Fruit fly (Drosophila melanogaster) whole organism, embryonic: Measurements from ENCODE around the gene CG15170.
A peak's percentile ranks its signal among the peaks of the same experiment; 100 is the strongest.

Source experiments
- Abd-B ChIP-seq: fragments of 200-800 bp; sonication (Bioruptor generic); optimal IDR thresholded peaks from 2 replicates; lab custom pipeline; 2018; ENCODE audit warnings: missing biosample characterization, mild to moderate bottlenecking, missing genetic modification characterization, moderate library complexity
- Asciz ChIP-seq: fragments of 200-800 bp; sonication (Bioruptor generic); optimal IDR thresholded peaks from 2 replicates; lab custom pipeline; 2017; ENCODE audit warnings: missing biosample characterization, mild to moderate bottlenecking, missing genetic modification characterization, missing genetic modification reagents
- BEAF-32 ChIP-seq: fragments of 200-800 bp; sonication (Bioruptor generic); optimal IDR thresholded peaks from 3 replicates; lab custom pipeline; 2017; ENCODE audit warnings: missing biosample characterization, missing genetic modification characterization, mild to moderate bottlenecking, moderate library complexity, missing genetic modification reagents
- CG11085 ChIP-seq: fragments of 200-800 bp; sonication (Bioruptor generic); IDR thresholded peaks from 2 replicates; pipeline ENCODE4 v1.3.6; 2022; ENCODE audit warnings: missing biosample characterization, missing genetic modification characterization
- CG12219 ChIP-seq: fragments of 200-800 bp; sonication (Bioruptor generic); optimal IDR thresholded peaks from 3 replicates; lab custom pipeline; 2018; ENCODE audit warnings: missing biosample characterization, mild to moderate bottlenecking, missing genetic modification characterization
- CG12942 ChIP-seq: fragments of 200-800 bp; sonication (Bioruptor generic); optimal IDR thresholded peaks from 3 replicates; lab custom pipeline; 2016; ENCODE audit warnings: missing biosample characterization, missing genetic modification characterization
- CG13424 ChIP-seq: fragments of 200-800 bp; sonication (Bioruptor generic); optimal IDR thresholded peaks from 2 replicates; lab custom pipeline; 2019; ENCODE audit warnings: missing biosample characterization, mild to moderate bottlenecking, missing genetic modification characterization, moderate library complexity
- CG13624 ChIP-seq: fragments of 200-800 bp; sonication (Bioruptor generic); optimal IDR thresholded peaks from 2 replicates; lab custom pipeline; 2016; ENCODE audit warnings: missing biosample characterization, missing genetic modification characterization
- CG1647 ChIP-seq: fragments of 200-800 bp; sonication (Bioruptor generic); optimal IDR thresholded peaks from 3 replicates; lab custom pipeline; 2016; ENCODE audit warnings: missing biosample characterization, missing genetic modification characterization
- CG18619 ChIP-seq: fragments of 200-800 bp; sonication (Bioruptor generic); optimal IDR thresholded peaks from 3 replicates; lab custom pipeline; 2017; ENCODE audit warnings: missing biosample characterization, mild to moderate bottlenecking, missing genetic modification characterization
- CG30020 ChIP-seq: fragments of 200-800 bp; optimal IDR thresholded peaks from 2 replicates; lab custom pipeline; 2019; ENCODE audit warnings: missing biosample characterization, mild to moderate bottlenecking, missing genetic modification characterization, moderate library complexity
- CG31224 ChIP-seq: fragments of 200-800 bp; sonication (Bioruptor generic); IDR thresholded peaks from 2 replicates; pipeline ENCODE4 v1.3.6; 2022; ENCODE audit warnings: missing biosample characterization, missing genetic modification characterization
- CG3163 ChIP-seq: fragments of 200-800 bp; sonication (Bioruptor generic); optimal IDR thresholded peaks from 3 replicates; lab custom pipeline; 2016; ENCODE audit warnings: missing biosample characterization, missing genetic modification characterization
- CG3995 ChIP-seq: fragments of 200-800 bp; sonication (Bioruptor generic); optimal IDR thresholded peaks from 3 replicates; lab custom pipeline; 2016; ENCODE audit warnings: missing biosample characterization, missing genetic modification characterization
- CG4707 ChIP-seq: fragments of 200-800 bp; sonication (Bioruptor generic); optimal IDR thresholded peaks from 2 replicates; lab custom pipeline; 2018; ENCODE audit warnings: missing biosample characterization, mild to moderate bottlenecking, missing genetic modification characterization, moderate library complexity
- CG4820 ChIP-seq: fragments of 200-800 bp; sonication (Bioruptor generic); optimal IDR thresholded peaks from 3 replicates; lab custom pipeline; 2016; ENCODE audit warnings: missing biosample characterization, missing genetic modification characterization
- CG6854 ChIP-seq: fragments of 200-800 bp; sonication (Bioruptor generic); optimal IDR thresholded peaks from 3 replicates; lab custom pipeline; 2017; ENCODE audit warnings: missing biosample characterization, mild to moderate bottlenecking, missing genetic modification characterization
- CG7556 ChIP-seq: fragments of 200-800 bp; sonication (Bioruptor generic); optimal IDR thresholded peaks from 2 replicates; lab custom pipeline; 2017; ENCODE audit warnings: missing biosample characterization, mild to moderate bottlenecking, missing genetic modification characterization
- CG8089 ChIP-seq: fragments of 200-800 bp; sonication (Bioruptor generic); optimal IDR thresholded peaks from 3 replicates; lab custom pipeline; 2016; ENCODE audit warnings: missing biosample characterization, missing genetic modification characterization
- CG8359 ChIP-seq: fragments of 200-800 bp; sonication (Bioruptor generic); optimal IDR thresholded peaks from 2 replicates; lab custom pipeline; 2017; ENCODE audit warnings: missing biosample characterization, mild to moderate bottlenecking, missing genetic modification characterization, borderline replicate concordance
- CG9932 ChIP-seq: fragments of 200-800 bp; sonication (Bioruptor generic); IDR thresholded peaks from 2 replicates; pipeline ENCODE4 v1.3.6; 2022; ENCODE audit warnings: missing biosample characterization, missing genetic modification characterization
- D ChIP-seq, 2 experiments: fragments of 200-800 bp in 1 of 2; fragments of >200 bp in 1 of 2; sonication (Bioruptor generic) in 1 of 2; optimal IDR thresholded peaks; 2 replicates in 1 of 2; 3 replicates in 1 of 2; lab custom pipeline; 2017; ENCODE audit warnings: mild to moderate bottlenecking in 1 of 2, missing biosample characterization in 1 of 2, missing genetic modification characterization in 1 of 2, missing genetic modification reagents in 1 of 2
- Doc3 ChIP-seq: fragments of 200-800 bp; sonication (Bioruptor generic); IDR thresholded peaks from 3 replicates; pipeline ENCODE4 v1.3.6; 2022; ENCODE audit warnings: missing biosample characterization, missing genetic modification characterization; ENCODE audit not compliant: partially characterized antibody
- E2f2 ChIP-seq: fragments of 200-800 bp; sonication (Bioruptor generic); IDR thresholded peaks from 2 replicates; pipeline ENCODE4 v1.3.6; 2022; ENCODE audit warnings: missing biosample characterization, missing genetic modification characterization
- Ets65A ChIP-seq: fragments of 200-800 bp; sonication (Bioruptor generic); peaks from one replicate; lab custom pipeline; 2016; ENCODE audit warnings: missing biosample characterization, missing genetic modification characterization
- HLH4C ChIP-seq: fragments of 200-800 bp; sonication (Bioruptor generic); IDR thresholded peaks from 3 replicates; pipeline ENCODE4 v1.3.6; 2022; ENCODE audit warnings: missing biosample characterization, missing genetic modification characterization; ENCODE audit not compliant: partially characterized antibody
- Lim3 ChIP-seq: fragments of 200-800 bp; sonication (Bioruptor generic); IDR thresholded peaks from 2 replicates; pipeline ENCODE4 v1.3.6; 2022; ENCODE audit warnings: missing biosample characterization, missing genetic modification characterization
- Poxn ChIP-seq: fragments of 200-800 bp; sonication (Bioruptor generic); IDR thresholded peaks from 2 replicates; pipeline ENCODE4 v1.3.6; 2022; ENCODE audit warnings: missing biosample characterization, missing genetic modification characterization
- Usf ChIP-seq: fragments of 200-800 bp; sonication (Bioruptor generic); optimal IDR thresholded peaks from 2 replicates; lab custom pipeline; 2017; ENCODE audit warnings: missing genotype, missing biosample characterization, missing genetic modification characterization
- ash1 ChIP-seq: fragments of 200-800 bp; sonication (Bioruptor generic); optimal IDR thresholded peaks from 2 replicates; lab custom pipeline; 2018; ENCODE audit warnings: missing biosample characterization, mild to moderate bottlenecking, missing genetic modification characterization
- crol ChIP-seq: fragments of 200-800 bp; sonication (Bioruptor generic); IDR thresholded peaks from 2 replicates; pipeline ENCODE4 v1.3.6; 2022; ENCODE audit warnings: missing biosample characterization, missing genetic modification characterization
- esg ChIP-seq: fragments of 200-800 bp; sonication (Bioruptor generic); conservative IDR thresholded peaks from 2 replicates; pipeline ENCODE4 v1.3.6; 2022; ENCODE audit warnings: missing biosample characterization, missing genetic modification characterization
- gcm ChIP-seq: fragments of 200-800 bp; sonication (Bioruptor generic); optimal IDR thresholded peaks from 2 replicates; lab custom pipeline; 2019; ENCODE audit warnings: missing biosample characterization, mild to moderate bottlenecking, missing genetic modification characterization, moderate library complexity
- gro ChIP-seq: fragments of 200-800 bp; sonication (Bioruptor generic); optimal IDR thresholded peaks from 2 replicates; lab custom pipeline; 2016; ENCODE audit warnings: missing biosample characterization, missing genetic modification characterization
- hkb ChIP-seq, 2 experiments: fragments of 200-800 bp in 1 of 2; fragments of >200 bp in 1 of 2; sonication (Bioruptor generic) in 1 of 2; IDR thresholded peaks in 1 of 2; optimal IDR thresholded peaks in 1 of 2; 2 replicates each; pipeline versions ENCODE4 v1.3.6 to Lab custom; 2017 to 2022; ENCODE audit warnings: missing biosample characterization in 1 of 2, missing genetic modification characterization in 1 of 2
- ind ChIP-seq: fragments of 200-800 bp; sonication (Bioruptor generic); optimal IDR thresholded peaks from 3 replicates; lab custom pipeline; 2016; ENCODE audit warnings: missing biosample characterization, missing genetic modification characterization
- jumu ChIP-seq: fragments of 200-800 bp; sonication (Bioruptor generic); optimal IDR thresholded peaks from 3 replicates; lab custom pipeline; 2016; ENCODE audit warnings: missing biosample characterization, missing genetic modification characterization
- kay ChIP-seq: fragments of 200-800 bp; sonication (Bioruptor generic); optimal IDR thresholded peaks from 2 replicates; lab custom pipeline; 2016; ENCODE audit warnings: missing biosample characterization, missing genetic modification characterization
- mld ChIP-seq: fragments of 200-800 bp; sonication (Bioruptor generic); IDR thresholded peaks from 3 replicates; pipeline ENCODE4 v1.3.6; 2022; ENCODE audit warnings: missing biosample characterization, missing genetic modification characterization; ENCODE audit not compliant: partially characterized antibody
- nerfin-2 ChIP-seq: fragments of 200-800 bp; sonication (Bioruptor generic); IDR thresholded peaks from 2 replicates; pipeline ENCODE4 v1.3.6; 2022; ENCODE audit warnings: missing biosample characterization, missing genetic modification characterization; ENCODE audit not compliant: partially characterized antibody
- nom ChIP-seq: fragments of 200-800 bp; sonication (Bioruptor generic); optimal IDR thresholded peaks from 2 replicates; lab custom pipeline; 2017; ENCODE audit warnings: missing biosample characterization, missing genetic modification characterization, mild to moderate bottlenecking, moderate library complexity, missing genetic modification reagents
- pb ChIP-seq: fragments of 200-800 bp; sonication (Bioruptor generic); optimal IDR thresholded peaks from 3 replicates; lab custom pipeline; 2016; ENCODE audit warnings: missing biosample characterization, missing genetic modification characterization
- pita ChIP-seq: fragments of 200-800 bp; sonication (Bioruptor generic); optimal IDR thresholded peaks from 2 replicates; lab custom pipeline; 2017; ENCODE audit warnings: missing biosample characterization, mild to moderate bottlenecking, missing genetic modification characterization
- pzg ChIP-seq: fragments of 200-800 bp; sonication (Bioruptor generic); optimal IDR thresholded peaks from 3 replicates; lab custom pipeline; 2018; ENCODE audit warnings: missing biosample characterization, mild to moderate bottlenecking, missing genetic modification characterization, moderate library complexity
- tin ChIP-seq: fragments of 200-800 bp; sonication (Bioruptor generic); optimal IDR thresholded peaks from 3 replicates; lab custom pipeline; 2016; ENCODE audit warnings: missing biosample characterization, missing genetic modification characterization
- usp ChIP-seq: fragments of >200 bp; optimal IDR thresholded peaks from 2 replicates; lab custom pipeline; 2017; ENCODE audit warnings: missing biosample characterization, missing genetic modification characterization
- zen2 ChIP-seq: fragments of 200-800 bp; sonication (Bioruptor generic); IDR thresholded peaks from 3 replicates; pipeline ENCODE4 v1.3.6; 2022; ENCODE audit warnings: missing biosample characterization, missing genetic modification characterization; ENCODE audit not compliant: partially characterized antibody

The CG15170 gene

DNA sequence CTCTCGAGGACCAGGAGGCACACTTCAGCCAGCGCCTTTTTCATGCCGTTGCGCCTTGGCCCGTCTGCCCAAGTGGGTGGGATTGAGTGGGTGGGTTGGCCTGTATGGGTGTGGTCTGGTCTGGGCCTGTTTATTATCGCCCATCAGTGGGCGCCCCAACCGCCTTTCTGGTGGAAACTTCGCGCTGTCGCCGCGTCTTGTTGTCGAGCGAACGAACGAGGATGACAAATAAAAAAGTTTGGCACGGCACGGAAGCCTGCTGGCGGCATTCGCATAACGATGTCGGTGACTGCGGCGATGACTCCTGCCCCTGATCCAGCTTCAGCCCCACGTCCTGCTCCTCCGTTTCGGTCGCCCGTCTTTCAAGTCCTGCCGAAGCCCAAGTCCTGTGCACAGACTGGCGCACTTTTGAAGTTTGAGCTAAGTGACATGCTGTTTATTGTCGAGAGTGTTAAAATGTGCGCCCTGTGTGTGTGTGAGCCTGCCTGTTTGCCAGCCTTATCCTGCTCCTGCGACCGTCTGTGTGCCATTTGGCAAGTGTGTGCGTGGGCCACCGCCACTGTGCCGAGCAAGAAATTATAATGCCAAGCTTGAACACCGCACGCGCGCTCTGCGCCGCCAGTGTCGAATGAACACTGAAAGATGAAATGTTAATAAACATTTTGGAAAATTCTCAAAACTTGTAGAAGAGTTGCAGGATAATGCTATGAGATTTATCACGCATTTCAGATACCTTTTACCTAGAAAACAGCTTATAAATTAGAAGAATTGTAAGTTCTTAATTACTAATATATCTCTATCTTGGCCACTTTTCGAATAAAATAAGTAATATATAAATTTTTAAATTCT lies 24.2 kb upstream of the CG15170 start (continued):
- peak; percentile 27 for TF ChIP-seq kay (GFP tag; lab: Kevin White, UChicago)
- TF ChIP-seq CG31224 (GFP tag; lab: Robert Waterston, UW): peak; percentile 51; the same call in 1 of the 2 replicates
- peak; percentile 15 for TF ChIP-seq CG12942 (GFP tag; lab: Kevin White, UChicago)
- TF ChIP-seq CG8359 (GFP tag; lab: Kevin White, UChicago): peak; percentile 27
- no peak for TF ChIP-seq usp (GFP tag; lab: Kevin White, UChicago)
- TF ChIP-seq zen2 (GFP tag; lab: Robert Waterston, UW): no peak
- peak; percentile 51 for TF ChIP-seq gcm (GFP tag; lab: Kevin White, UChicago)
- no peak for TF ChIP-seq pzg
- no peak for TF ChIP-seq nerfin-2 (GFP tag; lab: Robert Waterston, UW)
- no peak for TF ChIP-seq gro
- no peak for TF ChIP-seq jumu (GFP tag; lab: Kevin White, UChicago)
- no peak for TF ChIP-seq Lim3 (GFP tag; lab: Robert Waterston, UW)
- TF ChIP-seq CG13624 (GFP tag; lab: Kevin White, UChicago): no peak
- no peak for TF ChIP-seq CG3163
- no peak for TF ChIP-seq hkb (optimal IDR thresholded peaks at IDR 0.05; lab: Kevin White, UChicago)
- peak; percentile 73 for TF ChIP-seq hkb (GFP tag; IDR thresholded peaks at IDR 0.05; lab: Robert Waterston, UW)
- TF ChIP-seq CG12219 (GFP tag; lab: Kevin White, UChicago): peak; percentile 30
- TF ChIP-seq ind (GFP tag; lab: Kevin White, UChicago): peak; percentile 58
- peak; percentile 41; the same call in 1 of the 2 replicates for TF ChIP-seq esg
- peak; percentile 53 for TF ChIP-seq CG9932 (GFP tag; lab: Robert Waterston, UW)
- no peak for TF ChIP-seq HLH4C (GFP tag; lab: Robert Waterston, UW)
- no peak for TF ChIP-seq crol (GFP tag; lab: Robert Waterston, UW)
- no peak for TF ChIP-seq CG8089 (GFP tag; lab: Kevin White, UChicago)
- no peak for TF ChIP-seq CG1647 (GFP tag; lab: Kevin White, UChicago)
- TF ChIP-seq Abd-B: peak; percentile 53
- TF ChIP-seq Usf (GFP tag; lab: Kevin White, UChicago): peak; percentile 21
- TF ChIP-seq CG7556 (GFP tag; lab: Kevin White, UChicago): peak; percentile 94
- no peak for TF ChIP-seq pita (GFP tag; lab: Kevin White, UChicago)
- peak; percentile 70 for TF ChIP-seq Asciz (GFP tag; lab: Kevin White, UChicago)
- TF ChIP-seq CG3995 (GFP tag; lab: Kevin White, UChicago): no peak
- no peak for TF ChIP-seq BEAF-32 (GFP tag; lab: Kevin White, UChicago)
- TF ChIP-seq mld (GFP tag; lab: Robert Waterston, UW): no peak
- TF ChIP-seq CG4820: peak; percentile 22
- peak; percentile 89 for TF ChIP-seq CG13424 (tag; lab: Kevin White, UChicago)
- TF ChIP-seq pb (GFP tag; lab: Kevin White, UChicago): no peak
- no peak for TF ChIP-seq CG30020 (tag; lab: Kevin White, UChicago)
- TF ChIP-seq nom: peak; percentile 18
- no peak for TF ChIP-seq CG4707 (GFP tag; lab: Kevin White, UChicago)
- no peak for TF ChIP-seq Poxn
- TF ChIP-seq CG18619 (GFP tag; lab: Kevin White, UChicago): peak; percentile 83
- TF ChIP-seq D (optimal IDR thresholded peaks at IDR 0.05; lab: Kevin White, UChicago): no peak
- peak; percentile 69 for TF ChIP-seq D (GFP tag; optimal IDR thresholded peaks at IDR 0.05; lab: Kevin White, UChicago)
- TF ChIP-seq Doc3: no peak
- TF ChIP-seq CG6854 (GFP tag; lab: Kevin White, UChicago): peak; percentile 87
- peak; percentile 43 for TF ChIP-seq tin
- 0 out of 2 replicates have a peak, but pooled peaks have one; percentile 42 for TF ChIP-seq CG11085 (GFP tag; lab: Robert Waterston, UW)
- peak; percentile 52 for TF ChIP-seq E2f2 (GFP tag; lab: Robert Waterston, UW)
- no peak for TF ChIP-seq ash1 (GFP tag; lab: Kevin White, UChicago)
- peak; percentile 41 for TF ChIP-seq Ets65A (GFP tag; lab: Kevin White, UChicago)
